Worm (Caenorhabditis elegans): ENCODE data around the gene T07F10.3.

- TF ChIP-seq ref-1 (GFP tag; conservative IDR thresholded peaks at IDR 0.05) = no peak
- TF ChIP-seq T22C8.4 (GFP tag; IDR thresholded peaks at IDR 0.05) = no peak
- no peak for TF ChIP-seq flt-1 (GFP tag; IDR thresholded peaks at IDR 0.05)
- no peak for TF ChIP-seq cog-1 (tag; optimal IDR thresholded peaks at IDR 0.05)
- no peak for TF ChIP-seq tab-1 (GFP tag; IDR thresholded peaks at IDR 0.05)
- TF ChIP-seq ztf-23 (GFP tag; IDR thresholded peaks at IDR 0.05) = no peak
- TF ChIP-seq klf-2 (GFP tag; conservative IDR thresholded peaks at IDR 0.05) = no peak
- no peak for TF ChIP-seq med-1 (GFP tag; optimal IDR thresholded peaks at IDR 0.05; ENCODE audit: insufficient read depth)
- TF ChIP-seq ztf-29 (GFP tag; IDR thresholded peaks at IDR 0.05) = no peak
These were observed 37.6 kb upstream of the T07F10.3 start for ce11 chrV:12907436-12907835.
